Worm (Caenorhabditis elegans) whole organism, L3 larva: ENCODE data around the gene Y43F8B.3.

ENCODE experiments used
- ama-1 ChIP-seq: fragments of 150-350 bp; optimal IDR thresholded peaks from 2 replicates; lab custom pipeline; 2018
- elt-1 ChIP-seq: fragments of 150-350 bp; optimal IDR thresholded peaks from 2 replicates; lab custom pipeline; 2014; ENCODE audit warnings: missing biosample characterization, missing genetic modification characterization
- nhr-12 ChIP-seq: fragments of 150-350 bp; optimal IDR thresholded peaks from 2 replicates; lab custom pipeline; 2014; ENCODE audit warnings: missing biosample characterization, missing genetic modification characterization
- nhr-23 ChIP-seq: fragments of 150-350 bp; optimal IDR thresholded peaks from 2 replicates; lab custom pipeline; 2014; ENCODE audit warnings: missing biosample characterization, missing genetic modification reagents, missing genetic modification characterization
- nhr-237 ChIP-seq: fragments of 150-350 bp; optimal IDR thresholded peaks from 2 replicates; lab custom pipeline; 2014; ENCODE audit warnings: missing biosample characterization, missing genetic modification characterization
- nhr-77 ChIP-seq: fragments of 150-350 bp; optimal IDR thresholded peaks from 2 replicates; lab custom pipeline; 2014; ENCODE audit warnings: missing biosample characterization, missing genetic modification characterization
- pha-4 ChIP-seq: fragments of 150-350 bp; optimal IDR thresholded peaks from 2 replicates; lab custom pipeline; 2014; ENCODE audit warnings: missing biosample characterization, missing genetic modification reagents, missing genetic modification characterization
- skn-1 ChIP-seq: fragments of 150-350 bp; optimal IDR thresholded peaks from 2 replicates; lab custom pipeline; 2014; ENCODE audit warnings: missing biosample characterization, missing genetic modification characterization
- snpc-4 ChIP-seq: fragments of 150-350 bp; optimal IDR thresholded peaks from 2 replicates; lab custom pipeline; 2014; ENCODE audit warnings: missing biosample characterization, missing genetic modification characterization

DNA sequence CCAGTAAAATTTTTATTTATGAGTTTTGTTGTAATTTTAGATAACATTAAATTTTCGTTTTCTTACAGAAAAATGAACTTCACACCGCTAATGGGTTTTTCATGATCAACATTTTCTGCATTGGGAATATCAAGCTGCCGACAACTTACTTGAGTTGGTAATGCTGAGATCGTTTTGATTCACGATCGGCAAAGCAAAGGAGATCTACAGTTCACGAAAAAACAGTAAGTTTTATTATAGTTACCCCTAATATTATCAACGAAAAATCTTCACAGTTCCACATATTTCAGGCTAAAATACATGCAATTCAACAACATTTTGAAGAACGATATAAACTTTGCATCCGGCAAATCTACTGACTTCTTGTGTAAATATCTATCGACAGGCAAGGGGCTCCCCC, 20.4 kb upstream of the Y43F8B.3 start, which contains the start of gene Y43F8B.22:
- TF ChIP-seq snpc-4 (tag; lab: Kevin White, UChicago), result no peak
- no peak for TF ChIP-seq nhr-23 (tag; lab: Kevin White, UChicago)
- TF ChIP-seq nhr-77 (tag; lab: Kevin White, UChicago), result no peak
- no peak for TF ChIP-seq pha-4 (tag; lab: Kevin White, UChicago)
- no peak for TF ChIP-seq nhr-12 (tag; lab: Kevin White, UChicago)
- no peak for TF ChIP-seq skn-1 (tag; lab: Kevin White, UChicago)
- TF ChIP-seq ama-1, result no peak
- no peak for TF ChIP-seq elt-1 (tag; lab: Kevin White, UChicago)
- TF ChIP-seq nhr-237, result no peak
